Worm (Caenorhabditis elegans) whole organism, L3 larva: ENCODE data around the gene trpa-1.

Experiments used
- nhr-11 ChIP-seq: fragments of 150-350 bp; optimal IDR thresholded peaks from 2 replicates; lab custom pipeline; 2014; ENCODE audit warnings: missing biosample characterization, missing genetic modification characterization
- unc-62 ChIP-seq: fragments of 150-350 bp; sonication (generic microtip); optimal IDR thresholded peaks from 4 replicates; lab custom pipeline; 2014; ENCODE audit warnings: missing biosample characterization, missing genetic modification reagents, missing genetic modification characterization
- ztf-11 ChIP-seq: fragments of 150-350 bp; optimal IDR thresholded peaks from 2 replicates; lab custom pipeline; 2014; ENCODE audit warnings: missing biosample characterization, missing genetic modification characterization

DNA sequence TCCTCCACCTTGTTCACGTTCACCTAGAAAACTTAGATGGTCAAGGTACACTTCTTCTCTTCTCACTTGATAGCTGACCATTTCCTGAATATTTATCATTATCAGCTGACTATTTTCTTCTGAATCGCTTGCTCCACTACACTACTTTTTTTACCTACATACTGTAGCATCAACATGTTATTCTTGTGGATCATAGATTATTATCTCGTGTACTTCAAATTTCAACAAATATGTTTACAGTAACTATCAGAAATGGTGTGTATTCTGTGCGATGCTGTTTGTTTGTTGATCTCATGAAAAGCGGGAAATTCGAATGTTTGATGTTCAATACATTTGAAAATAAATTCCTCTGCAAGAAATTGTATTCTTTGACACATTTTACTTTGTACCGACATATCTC is 52.6 kb downstream of the trpa-1 start, which contains the start of gene ZK822.10:
- TF ChIP-seq nhr-11 (tag; lab: Kevin White, UChicago) = no peak
- no peak for TF ChIP-seq ztf-11 (tag; lab: Kevin White, UChicago)
- TF ChIP-seq unc-62 (GFP tag; lab: Kevin White, UChicago) = no peak
